Worm (Caenorhabditis elegans) whole organism, late embryonic: Measurements from ENCODE around the gene cal-7.

ENCODE experiments used
- F13H6.1 ChIP-seq: sonication (generic microtip); optimal IDR thresholded peaks from 2 replicates; lab custom pipeline; 2016; ENCODE audit warnings: missing genetic modification characterization, missing compliant biosample characterization
- K02D7.2 ChIP-seq: sonication (generic microtip); optimal IDR thresholded peaks from 2 replicates; lab custom pipeline; 2017; ENCODE audit warnings: mild to moderate bottlenecking, missing genetic modification characterization, missing compliant biosample characterization
- K09A11.1 ChIP-seq: sonication (generic microtip); optimal IDR thresholded peaks from 2 replicates; lab custom pipeline; 2017; ENCODE audit warnings: antibody characterized with exemption, mild to moderate bottlenecking, missing genetic modification characterization, missing compliant biosample characterization; ENCODE audit not compliant: insufficient read depth
- T23F11.4 ChIP-seq: fragments of 200-800 bp; sonication (Bioruptor generic); optimal IDR thresholded peaks from 2 replicates; lab custom pipeline; 2018; ENCODE audit warnings: mild to moderate bottlenecking, missing genetic modification characterization, missing compliant biosample characterization
- ahr-1 ChIP-seq: sonication (generic microtip); optimal IDR thresholded peaks from 2 replicates; lab custom pipeline; 2016; ENCODE audit warnings: missing genetic modification characterization, missing compliant biosample characterization
- ama-1 ChIP-seq: fragments of 150-350 bp; optimal IDR thresholded peaks from 2 replicates; lab custom pipeline; 2014
- ceh-19 ChIP-seq: fragments of 200-800 bp; sonication (Bioruptor generic); optimal IDR thresholded peaks from 2 replicates; lab custom pipeline; 2018; ENCODE audit warnings: mild to moderate bottlenecking, missing genetic modification characterization, missing compliant biosample characterization
- ceh-22 ChIP-seq: sonication (generic microtip); optimal IDR thresholded peaks from 2 replicates; lab custom pipeline; 2017; ENCODE audit warnings: missing biosample characterization, missing genetic modification characterization
- ceh-30 ChIP-seq: fragments of 150-350 bp; optimal IDR thresholded peaks from 2 replicates; lab custom pipeline; 2014; ENCODE audit warnings: missing biosample characterization, missing genetic modification characterization
- ceh-34 ChIP-seq: sonication (generic microtip); optimal IDR thresholded peaks from 2 replicates; lab custom pipeline; 2016; ENCODE audit warnings: mild to moderate bottlenecking, missing genetic modification characterization, missing compliant biosample characterization
- ceh-9 ChIP-seq: sonication (generic microtip); optimal IDR thresholded peaks from 2 replicates; lab custom pipeline; 2016; ENCODE audit warnings: mild to moderate bottlenecking, missing genetic modification characterization, inconsistent platforms, missing compliant biosample characterization
- che-1 ChIP-seq: sonication (generic microtip); optimal IDR thresholded peaks from 2 replicates; lab custom pipeline; 2016; ENCODE audit warnings: mild to moderate bottlenecking, missing genetic modification characterization, missing compliant biosample characterization
- dmd-4 ChIP-seq: sonication (generic microtip); optimal IDR thresholded peaks from 2 replicates; lab custom pipeline; 2016; ENCODE audit warnings: borderline replicate concordance, missing genetic modification characterization, missing compliant biosample characterization
- elt-2 ChIP-seq: sonication (generic microtip); optimal IDR thresholded peaks from 2 replicates; lab custom pipeline; 2016; ENCODE audit warnings: missing genetic modification reagents, missing genetic modification characterization, missing compliant biosample characterization
- ets-4 ChIP-seq: sonication (generic microtip); optimal IDR thresholded peaks from 2 replicates; lab custom pipeline; 2016; ENCODE audit warnings: missing genetic modification characterization, missing compliant biosample characterization
- eyg-1 ChIP-seq: sonication (generic microtip); optimal IDR thresholded peaks from 2 replicates; lab custom pipeline; 2016; ENCODE audit warnings: missing genotype, missing genetic modification characterization, missing compliant biosample characterization
- fax-1 ChIP-seq: sonication (generic microtip); optimal IDR thresholded peaks from 2 replicates; lab custom pipeline; 2016; ENCODE audit warnings: missing genotype, missing genetic modification characterization, missing compliant biosample characterization
- gmeb-2 ChIP-seq: sonication (generic microtip); optimal IDR thresholded peaks from 2 replicates; lab custom pipeline; 2016; ENCODE audit warnings: missing genetic modification characterization, inconsistent platforms, missing compliant biosample characterization
- hlh-13 ChIP-seq: fragments of 200-800 bp; sonication (Bioruptor generic); optimal IDR thresholded peaks from 2 replicates; lab custom pipeline; 2018; ENCODE audit warnings: mild to moderate bottlenecking, missing genetic modification characterization, missing compliant biosample characterization
- hlh-6 ChIP-seq: sonication (generic microtip); optimal IDR thresholded peaks from 2 replicates; lab custom pipeline; 2016; ENCODE audit warnings: missing genotype, missing genetic modification characterization, missing compliant biosample characterization
- hlh-8 ChIP-seq: sonication (generic microtip); optimal IDR thresholded peaks from 2 replicates; lab custom pipeline; 2016; ENCODE audit warnings: missing genotype, missing genetic modification characterization, missing compliant biosample characterization
- lim-6 ChIP-seq: sonication (generic microtip); optimal IDR thresholded peaks from 2 replicates; lab custom pipeline; 2016; ENCODE audit warnings: missing genetic modification characterization, missing compliant biosample characterization
- lin-11 ChIP-seq: fragments of 200-800 bp; sonication (Bioruptor generic); optimal IDR thresholded peaks from 2 replicates; lab custom pipeline; 2018; ENCODE audit warnings: mild to moderate bottlenecking, missing genetic modification characterization, missing compliant biosample characterization
- nfya-1 ChIP-seq: sonication (generic microtip); optimal IDR thresholded peaks from 2 replicates; lab custom pipeline; 2017; ENCODE audit warnings: missing genetic modification characterization, mild to moderate bottlenecking, missing compliant biosample characterization, antibody characterized with exemption, moderate library complexity
- nhr-11 ChIP-seq: fragments of 150-350 bp; optimal IDR thresholded peaks from 2 replicates; lab custom pipeline; 2014; ENCODE audit warnings: missing biosample characterization, missing genetic modification characterization
- pag-3 ChIP-seq: sonication (generic microtip); optimal IDR thresholded peaks from 2 replicates; lab custom pipeline; 2016; ENCODE audit warnings: missing compliant biosample characterization, missing genetic modification characterization, borderline replicate concordance
- pat-9 ChIP-seq: fragments of 200-800 bp; sonication (Bioruptor generic); optimal IDR thresholded peaks from 2 replicates; lab custom pipeline; 2018; ENCODE audit warnings: mild to moderate bottlenecking, missing genetic modification characterization, moderate library complexity, missing compliant biosample characterization
- pax-1 ChIP-seq: fragments of 150-350 bp; optimal IDR thresholded peaks from 2 replicates; lab custom pipeline; 2014; ENCODE audit warnings: missing biosample characterization, missing genetic modification characterization
- pha-4 ChIP-seq: fragments of 150-350 bp; optimal IDR thresholded peaks from 2 replicates; lab custom pipeline; 2018; ENCODE audit warnings: missing biosample characterization, missing genetic modification reagents, missing genetic modification characterization
- pros-1 ChIP-seq: fragments of 150-350 bp; optimal IDR thresholded peaks from 2 replicates; lab custom pipeline; 2014; ENCODE audit warnings: missing biosample characterization, missing genetic modification reagents, missing genetic modification characterization
- ref-2 ChIP-seq: sonication (generic microtip); optimal IDR thresholded peaks from 2 replicates; lab custom pipeline; 2016; ENCODE audit warnings: missing genetic modification characterization, missing compliant biosample characterization
- rnt-1 ChIP-seq: sonication (generic microtip); optimal IDR thresholded peaks from 2 replicates; lab custom pipeline; 2016; ENCODE audit warnings: missing genetic modification characterization, missing compliant biosample characterization
- sox-2 ChIP-seq: fragments of 200-800 bp; sonication (Bioruptor generic); IDR thresholded peaks from 2 replicates; pipeline ENCODE4 v1.3.6; 2022; ENCODE audit warnings: missing genetic modification reagents, missing genetic modification characterization, missing compliant biosample characterization
- sox-4 ChIP-seq: sonication (generic microtip); optimal IDR thresholded peaks from 2 replicates; lab custom pipeline; 2017; ENCODE audit warnings: mild to moderate bottlenecking, missing genetic modification characterization, inconsistent platforms, missing compliant biosample characterization
- tbx-2 ChIP-seq: sonication (generic microtip); optimal IDR thresholded peaks from 2 replicates; lab custom pipeline; 2016; ENCODE audit warnings: missing genetic modification characterization, missing compliant biosample characterization
- ttx-3 ChIP-seq: sonication (generic microtip); optimal IDR thresholded peaks from 2 replicates; lab custom pipeline; 2016; ENCODE audit warnings: missing genetic modification reagents, missing genetic modification characterization, missing compliant biosample characterization
- unc-42 ChIP-seq: sonication (generic microtip); optimal IDR thresholded peaks from 2 replicates; lab custom pipeline; 2016; ENCODE audit warnings: missing genotype, missing genetic modification characterization, missing compliant biosample characterization
- zip-5 ChIP-seq: sonication (generic microtip); optimal IDR thresholded peaks from 2 replicates; lab custom pipeline; 2016; ENCODE audit warnings: missing genetic modification characterization, missing compliant biosample characterization
- ztf-16 ChIP-seq: sonication (generic microtip); optimal IDR thresholded peaks from 2 replicates; lab custom pipeline; 2017; ENCODE audit warnings: missing genetic modification characterization, missing compliant biosample characterization

The cal-7 gene

DNA sequence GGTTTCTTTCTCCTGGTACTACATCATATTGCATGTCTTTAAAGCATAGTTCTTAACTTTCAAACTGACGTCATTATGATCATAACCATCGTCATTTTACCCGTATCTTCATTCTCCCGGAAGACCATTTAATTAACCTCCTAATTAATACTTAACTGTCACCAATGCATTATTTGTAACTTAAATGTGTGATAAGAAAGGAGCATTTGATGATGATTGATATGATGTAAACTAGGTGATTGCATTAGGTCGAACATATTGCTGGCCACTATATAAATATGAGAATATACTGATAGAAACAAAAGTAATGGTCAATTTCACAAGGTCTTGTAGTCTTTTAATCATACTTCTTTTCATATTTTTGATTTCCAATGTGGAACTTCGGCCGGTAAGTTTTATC, 22.3 kb downstream of the cal-7 start, which contains the start of gene hrg-3:
hrg-3 (plus strand) TSS at position 227 of the 400 bp plus-strand sequence.
- TF ChIP-seq ceh-30 (no peak), elt-2 (tag; lab: Kevin White, UChicago) (peak; percentile 48)

DNA sequence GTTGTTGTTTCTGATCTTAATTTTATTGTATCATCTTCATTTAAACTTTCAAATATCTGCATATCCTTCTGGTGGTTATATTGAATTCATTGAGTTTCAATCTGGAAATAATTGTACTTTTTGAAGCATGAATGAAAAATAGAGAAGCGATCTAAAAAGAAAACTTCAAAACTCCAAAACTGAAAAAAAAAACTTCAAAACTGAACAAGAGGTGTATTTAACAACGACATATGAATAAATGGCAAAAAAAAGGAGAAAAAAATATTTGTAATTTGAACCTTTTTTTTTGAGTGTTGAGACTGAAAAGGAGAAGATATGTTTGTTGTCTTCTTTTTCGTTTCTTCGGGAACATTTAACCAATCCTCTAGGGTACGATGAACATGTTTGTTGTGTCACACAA, 24.0 kb downstream of the cal-7 start, which contains the start of gene F58E6.11:
F58E6.11 (minus strand) TSS at position 101 of the 400 bp plus-strand sequence.
- TF ChIP-seq hlh-13 (GFP tag; lab: Kevin White, UChicago), result no peak
- no peak for TF ChIP-seq ttx-3 (tag; lab: Kevin White, UChicago)
- TF ChIP-seq eyg-1 (tag; lab: Kevin White, UChicago), result no peak
- no peak for TF ChIP-seq hlh-8
- no peak for TF ChIP-seq F13H6.1
- TF ChIP-seq zip-5 (tag; lab: Kevin White, UChicago), result no peak
- no peak for TF ChIP-seq ahr-1
- TF ChIP-seq ceh-19, result no peak
- TF ChIP-seq unc-42 (tag; lab: Kevin White, UChicago), result no peak
- TF ChIP-seq K02D7.2 (tag; lab: Kevin White, UChicago), result no peak
- no peak for TF ChIP-seq che-1 (tag; lab: Kevin White, UChicago)
- no peak for TF ChIP-seq nhr-11 (tag; lab: Kevin White, UChicago)
- no peak for TF ChIP-seq ref-2
- TF ChIP-seq T23F11.4 (GFP tag; lab: Kevin White, UChicago), result no peak
- TF ChIP-seq pat-9 (tag; lab: Kevin White, UChicago), result no peak
- TF ChIP-seq, all 69 proteins: peak for 0

DNA sequence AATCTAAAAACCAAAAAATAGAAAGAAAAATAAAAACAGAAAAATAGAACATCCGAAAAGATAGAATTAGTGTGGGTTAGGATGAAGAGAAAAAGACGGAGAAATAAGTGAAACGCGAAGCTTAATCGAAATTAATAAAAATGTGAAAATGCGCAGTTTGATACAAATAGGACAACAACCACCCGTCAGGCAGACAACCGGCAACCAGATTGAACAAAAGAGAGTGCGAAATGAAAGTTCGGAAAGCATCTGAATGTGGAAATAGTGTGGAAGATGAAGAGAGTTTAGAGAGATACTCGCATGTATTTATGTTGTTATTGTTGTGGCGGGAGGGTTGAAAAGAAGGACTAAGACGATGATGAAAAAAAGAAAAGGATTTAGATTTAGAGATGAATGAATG, 24.5 kb downstream of the cal-7 start:
- TF ChIP-seq zip-5 (tag; lab: Kevin White, UChicago) (no peak), tbx-2 (tag; lab: Kevin White, UChicago) (no peak), sox-4 (tag; lab: Kevin White, UChicago) (no peak), ztf-16 (tag; lab: Kevin White, UChicago) (no peak), ama-1 (lab: Kevin White, UChicago) (no peak), ceh-30 (no peak), pha-4 (tag; lab: Kevin White, UChicago) (no peak), nfya-1 (no peak), ceh-22 (tag; lab: Kevin White, UChicago) (no peak), ets-4 (tag; lab: Kevin White, UChicago) (no peak), pax-1 (tag; lab: Kevin White, UChicago) (no peak), lim-6 (tag; lab: Kevin White, UChicago) (no peak), pros-1 (tag; lab: Kevin White, UChicago) (no peak)

DNA sequence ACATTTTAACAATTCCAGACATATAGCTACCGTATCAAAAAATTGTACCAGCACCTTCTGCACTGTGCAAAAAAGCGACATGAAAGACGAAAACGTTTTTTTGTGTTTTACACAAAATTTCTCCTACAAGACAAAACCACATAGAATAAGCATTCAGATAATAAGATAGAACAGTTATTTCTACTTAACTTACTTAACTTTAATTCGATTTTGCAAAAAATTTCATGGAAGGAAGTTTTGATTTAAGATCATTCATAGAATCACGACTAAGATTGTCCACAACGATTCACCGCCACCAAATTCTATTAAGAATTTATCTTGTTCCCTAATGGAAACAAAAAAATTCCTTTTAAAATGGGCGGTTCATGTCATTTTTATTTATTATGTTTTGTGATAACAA, 29.9 kb downstream of the cal-7 start:
- no peak for TF ChIP-seq hlh-6 (tag; lab: Kevin White, UChicago)
- no peak for TF ChIP-seq gmeb-2 (tag; lab: Kevin White, UChicago)
- TF ChIP-seq ceh-9, result no peak
- TF ChIP-seq elt-2 (tag; lab: Kevin White, UChicago), result no peak
- TF ChIP-seq pha-4 (tag; lab: Kevin White, UChicago), result no peak
- TF ChIP-seq lin-11 (tag; lab: Kevin White, UChicago), result no peak
- no peak for TF ChIP-seq ceh-34 (tag; lab: Kevin White, UChicago)
- no peak for TF ChIP-seq dmd-4 (tag; lab: Kevin White, UChicago)
- TF ChIP-seq fax-1 (tag; lab: Kevin White, UChicago), result no peak
- no peak for TF ChIP-seq ceh-22 (tag; lab: Kevin White, UChicago)
- no peak for TF ChIP-seq rnt-1 (tag; lab: Kevin White, UChicago)
- TF ChIP-seq sox-4 (tag; lab: Kevin White, UChicago), result no peak
- no peak for TF ChIP-seq sox-2 (GFP tag; lab: Robert Waterston, UW)
- no peak for TF ChIP-seq ceh-19
- no peak for TF ChIP-seq ref-2
- TF ChIP-seq pag-3 (tag; lab: Kevin White, UChicago), result no peak
- no peak for TF ChIP-seq lim-6 (tag; lab: Kevin White, UChicago)
- no peak for TF ChIP-seq F13H6.1
- no peak for TF ChIP-seq K09A11.1 (tag; lab: Kevin White, UChicago)
